Worm (Caenorhabditis elegans) whole organism, L3 larva: ENCODE data around the gene str-7.

Experiments
- ZK546.5 ChIP-seq: sonication (generic microtip); optimal IDR thresholded peaks from 2 replicates; lab custom pipeline; 2017; ENCODE audit warnings: missing biosample characterization, missing genetic modification characterization
- aly-2 ChIP-seq: fragments of 150-350 bp; optimal IDR thresholded peaks from 2 replicates; lab custom pipeline; 2014; ENCODE audit warnings: missing biosample characterization, missing genetic modification characterization
- ceh-16 ChIP-seq: sonication (generic microtip); optimal IDR thresholded peaks from 2 replicates; lab custom pipeline; 2017; ENCODE audit warnings: missing biosample characterization, missing genetic modification characterization
- ceh-82 ChIP-seq: fragments of 150-350 bp; optimal IDR thresholded peaks from 2 replicates; lab custom pipeline; 2014; ENCODE audit warnings: missing biosample characterization, missing genetic modification characterization
- ceh-9 ChIP-seq: sonication (generic microtip); optimal IDR thresholded peaks from 2 replicates; lab custom pipeline; 2018; ENCODE audit warnings: missing biosample characterization, missing genetic modification characterization
- daf-12 ChIP-seq: fragments of 150-350 bp; optimal IDR thresholded peaks from 2 replicates; lab custom pipeline; 2014; ENCODE audit warnings: missing biosample characterization, missing genetic modification reagents, missing genetic modification characterization
- egl-5 ChIP-seq: fragments of 150-350 bp; optimal IDR thresholded peaks from 2 replicates; lab custom pipeline; 2017; ENCODE audit warnings: missing biosample characterization, missing genetic modification reagents, missing genetic modification characterization, inconsistent platforms
- elt-1 ChIP-seq: fragments of 150-350 bp; optimal IDR thresholded peaks from 2 replicates; lab custom pipeline; 2014; ENCODE audit warnings: missing biosample characterization, missing genetic modification characterization
- elt-2 ChIP-seq: sonication (generic microtip); optimal IDR thresholded peaks from 2 replicates; lab custom pipeline; 2016; ENCODE audit warnings: missing genetic modification reagents, mild to moderate bottlenecking, missing genetic modification characterization, missing compliant biosample characterization
- eor-1 ChIP-seq, 2 experiments: fragments of 150-350 bp; optimal IDR thresholded peaks; 2 replicates each; lab custom pipeline; 2014 to 2018; ENCODE audit warnings: missing biosample characterization in 2 of 2, missing genetic modification characterization in 2 of 2
- fos-1 ChIP-seq: fragments of 150-350 bp; optimal IDR thresholded peaks from 2 replicates; lab custom pipeline; 2014; ENCODE audit warnings: missing biosample characterization, missing genetic modification characterization
- lin-15B ChIP-seq: fragments of 150-350 bp; optimal IDR thresholded peaks from 2 replicates; lab custom pipeline; 2014; ENCODE audit warnings: missing biosample characterization, missing genetic modification characterization
- lin-39 ChIP-seq: fragments of 150-350 bp; optimal IDR thresholded peaks from 2 replicates; lab custom pipeline; 2018; ENCODE audit warnings: missing biosample characterization, missing genetic modification reagents, missing genetic modification characterization
- lsy-12 ChIP-seq: sonication (generic microtip); optimal IDR thresholded peaks from 2 replicates; lab custom pipeline; 2016; ENCODE audit warnings: mild to moderate bottlenecking, missing genetic modification characterization, missing compliant biosample characterization
- nhr-11 ChIP-seq: fragments of 150-350 bp; optimal IDR thresholded peaks from 2 replicates; lab custom pipeline; 2014; ENCODE audit warnings: missing biosample characterization, missing genetic modification characterization
- nhr-23 ChIP-seq: fragments of 150-350 bp; optimal IDR thresholded peaks from 2 replicates; lab custom pipeline; 2014; ENCODE audit warnings: missing biosample characterization, missing genetic modification reagents, missing genetic modification characterization
- nhr-25 ChIP-seq: sonication (generic microtip); optimal IDR thresholded peaks from 2 replicates; lab custom pipeline; 2017; ENCODE audit warnings: missing biosample characterization, missing genetic modification characterization
- pqm-1 ChIP-seq: fragments of 150-350 bp; optimal IDR thresholded peaks from 2 replicates; lab custom pipeline; 2017; ENCODE audit warnings: missing biosample characterization, missing genetic modification characterization, inconsistent platforms
- unc-62 ChIP-seq: fragments of 150-350 bp; sonication (generic microtip); optimal IDR thresholded peaks from 4 replicates; lab custom pipeline; 2014; ENCODE audit warnings: missing biosample characterization, missing genetic modification reagents, missing genetic modification characterization
- zag-1 ChIP-seq: fragments of 150-350 bp; optimal IDR thresholded peaks from 2 replicates; lab custom pipeline; 2014; ENCODE audit warnings: missing biosample characterization, missing genetic modification characterization

The str-7 gene

DNA sequence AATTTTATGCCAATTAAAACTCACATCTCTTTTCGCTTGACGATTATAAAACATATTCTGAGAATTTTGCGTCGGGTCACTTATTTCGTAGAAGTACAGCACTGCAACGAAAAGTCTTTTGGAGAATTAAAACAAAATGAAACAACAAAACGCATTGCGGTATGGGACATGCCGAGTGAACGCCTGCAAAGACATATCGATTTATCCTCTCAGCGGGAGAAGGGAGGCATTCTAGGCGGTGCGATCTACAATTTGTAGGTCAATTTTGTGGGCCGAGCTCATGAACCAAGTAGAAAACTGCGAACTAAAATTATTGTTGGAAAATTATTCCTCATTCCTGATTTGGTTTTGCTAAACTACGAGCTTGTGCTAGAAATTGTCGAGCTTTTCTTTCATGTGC lies 46.0 kb downstream of the str-7 start, which contains the start of gene F14H3.3:
F14H3.3 (minus strand) TSS at position 101 of the 400 bp plus-strand sequence.
- no peak for TF ChIP-seq daf-12 (tag; lab: Kevin White, UChicago)
- TF ChIP-seq eor-1 (tag; optimal IDR thresholded peaks at IDR 0.05; lab: Kevin White, UChicago) = no peak
- no peak for TF ChIP-seq zag-1
- TF ChIP-seq pqm-1 (tag; lab: Kevin White, UChicago) = no peak
- TF ChIP-seq egl-5 (tag; lab: Kevin White, UChicago) = no peak
- no peak for TF ChIP-seq nhr-11 (tag; lab: Kevin White, UChicago)
- TF ChIP-seq ceh-82 (tag; lab: Kevin White, UChicago) = no peak
- TF ChIP-seq aly-2 (tag; lab: Kevin White, UChicago) = no peak
- no peak for TF ChIP-seq ZK546.5 (tag; lab: Kevin White, UChicago)
- no peak for TF ChIP-seq nhr-23 (tag; lab: Kevin White, UChicago)
- TF ChIP-seq lsy-12 (tag; lab: Kevin White, UChicago) = no peak
- TF ChIP-seq nhr-25 (tag; lab: Kevin White, UChicago) = no peak
- no peak for TF ChIP-seq ceh-16 (tag; lab: Kevin White, UChicago)

DNA sequence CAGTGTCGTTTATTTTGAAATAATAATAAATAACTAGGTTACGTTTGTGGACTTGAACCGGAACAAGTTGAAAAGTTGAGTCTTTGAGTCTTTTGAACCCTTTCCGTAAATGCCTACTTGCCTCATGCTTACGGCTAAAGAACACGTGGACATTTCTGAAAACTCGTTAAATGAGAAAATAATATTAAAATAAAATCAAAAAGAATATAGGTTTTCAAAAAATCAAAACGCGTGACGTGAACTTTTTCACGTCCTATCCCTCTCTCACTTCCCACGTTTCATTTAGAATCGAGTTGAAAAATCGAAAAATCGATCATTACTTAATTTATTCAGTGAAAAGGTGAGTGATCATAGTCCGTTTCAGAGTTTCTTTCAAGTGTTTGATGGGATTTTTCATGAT lies 50.2 kb downstream of the str-7 start, which contains the start of gene best-12:
best-12 (plus strand) TSS at position 301 of the 400 bp plus-strand sequence.
- TF ChIP-seq elt-2 (tag; lab: Kevin White, UChicago) = no peak
- TF ChIP-seq egl-5 (tag; lab: Kevin White, UChicago) = no peak
- no peak for TF ChIP-seq lin-15B (tag; lab: Kevin White, UChicago)
- no peak for TF ChIP-seq elt-1 (tag; lab: Kevin White, UChicago)
- TF ChIP-seq pqm-1 (tag; lab: Kevin White, UChicago) = no peak
- TF ChIP-seq unc-62 (GFP tag; lab: Kevin White, UChicago) = no peak
- TF ChIP-seq ceh-9 (tag; lab: Kevin White, UChicago) = no peak
- TF ChIP-seq fos-1 (tag; lab: Kevin White, UChicago) = no peak
- no peak for TF ChIP-seq lin-39 (tag; lab: Kevin White, UChicago)
